Fruit fly (Drosophila melanogaster): ENCODE measurements around the gene CG5510.

DNA sequence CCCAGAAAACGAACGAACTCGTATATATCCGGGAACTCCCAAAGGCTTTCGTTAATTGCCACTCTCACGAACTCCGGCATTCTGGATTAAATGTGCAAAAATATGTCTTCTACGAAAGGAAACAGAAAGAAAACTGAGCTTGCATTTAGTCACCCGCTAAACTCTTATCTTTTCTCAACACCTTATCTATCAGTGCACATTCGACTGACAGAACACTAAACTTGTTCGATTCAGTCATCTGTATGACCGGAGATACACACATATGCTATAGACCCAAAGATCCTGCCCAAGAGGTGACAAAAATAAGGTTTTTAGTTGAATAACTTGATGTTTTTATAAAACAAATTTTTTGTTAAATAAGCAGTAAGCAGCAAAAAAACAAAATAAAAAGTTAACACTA is 19.3 kb downstream of the CG5510 start, which contains the start of gene p38c:
- TF ChIP-seq psq (optimal IDR thresholded peaks at IDR 0.05) (no peak), Sin3A (optimal IDR thresholded peaks at IDR 0.05) (no peak), insv (optimal IDR thresholded peaks at IDR 0.05) (no peak), h (optimal IDR thresholded peaks at IDR 0.05) (no peak)
